Fruit fly (Drosophila melanogaster) whole organism, embryonic: Measurements from ENCODE around the gene Lamtor4.

Source experiments
- Awh ChIP-seq: fragments of 200-800 bp; sonication (Bioruptor generic); IDR thresholded peaks from 2 replicates; pipeline ENCODE4, ENCODE4 v1.3.6; 2022; ENCODE audit warnings: missing biosample characterization, missing genetic modification characterization
- Blimp-1 ChIP-seq: fragments of 200-800 bp; sonication (Bioruptor generic); optimal IDR thresholded peaks from 3 replicates; lab custom pipeline; 2018; ENCODE audit warnings: missing biosample characterization, missing genetic modification characterization, mild to moderate bottlenecking, moderate library complexity, missing genetic modification reagents
- CG10274 ChIP-seq: fragments of 200-800 bp; sonication (Bioruptor generic); optimal IDR thresholded peaks from 3 replicates; lab custom pipeline; 2017; ENCODE audit warnings: missing biosample characterization, mild to moderate bottlenecking, missing genetic modification characterization
- CG11723 ChIP-seq: fragments of 200-800 bp; sonication (Bioruptor generic); optimal IDR thresholded peaks from 2 replicates; lab custom pipeline; 2017; ENCODE audit warnings: missing biosample characterization, mild to moderate bottlenecking, missing genetic modification characterization
- CG12299 ChIP-seq: fragments of 200-800 bp; sonication (Bioruptor generic); optimal IDR thresholded peaks from 2 replicates; lab custom pipeline; 2018; ENCODE audit warnings: missing biosample characterization, mild to moderate bottlenecking, missing genetic modification characterization
- CG15269 ChIP-seq: fragments of 200-800 bp; sonication (Bioruptor generic); optimal IDR thresholded peaks from 2 replicates; lab custom pipeline; 2018; ENCODE audit warnings: missing biosample characterization, mild to moderate bottlenecking, missing genetic modification characterization, moderate library complexity
- CG15696 ChIP-seq: fragments of 200-800 bp; sonication (Bioruptor generic); optimal IDR thresholded peaks from 2 replicates; lab custom pipeline; 2019; ENCODE audit warnings: missing biosample characterization, mild to moderate bottlenecking, missing genetic modification characterization, moderate library complexity
- CG16815 ChIP-seq: fragments of 200-800 bp; sonication (Bioruptor generic); optimal IDR thresholded peaks from 3 replicates; lab custom pipeline; 2017; ENCODE audit warnings: missing biosample characterization, mild to moderate bottlenecking, missing genetic modification characterization
- CG18599 ChIP-seq: fragments of 200-800 bp; sonication (Bioruptor generic); optimal IDR thresholded peaks from 3 replicates; lab custom pipeline; 2017; ENCODE audit warnings: missing biosample characterization, missing genetic modification characterization, mild to moderate bottlenecking, moderate library complexity, missing genetic modification reagents
- CG18619 ChIP-seq: fragments of 200-800 bp; sonication (Bioruptor generic); optimal IDR thresholded peaks from 3 replicates; lab custom pipeline; 2017; ENCODE audit warnings: missing biosample characterization, mild to moderate bottlenecking, missing genetic modification characterization
- CG33557 ChIP-seq: fragments of 200-800 bp; sonication (Bioruptor generic); optimal IDR thresholded peaks from 2 replicates; lab custom pipeline; 2019; ENCODE audit warnings: missing biosample characterization, mild to moderate bottlenecking, missing genetic modification characterization, moderate library complexity
- CG4424 ChIP-seq: fragments of 200-800 bp; sonication (Bioruptor generic); optimal IDR thresholded peaks from 3 replicates; lab custom pipeline; 2016; ENCODE audit warnings: missing biosample characterization, missing genetic modification characterization
- CG4617 ChIP-seq: fragments of 200-800 bp; sonication (Bioruptor generic); optimal IDR thresholded peaks from 3 replicates; lab custom pipeline; 2016; ENCODE audit warnings: missing biosample characterization, missing genetic modification characterization, borderline replicate concordance
- CG5180 ChIP-seq: fragments of 200-800 bp; sonication (Bioruptor generic); optimal IDR thresholded peaks from 3 replicates; lab custom pipeline; 2017; ENCODE audit warnings: missing biosample characterization, missing genetic modification characterization, mild to moderate bottlenecking, moderate library complexity, missing genetic modification reagents
- CG5245 ChIP-seq: fragments of 200-800 bp; sonication (Bioruptor generic); optimal IDR thresholded peaks from 3 replicates; lab custom pipeline; 2016; ENCODE audit warnings: missing biosample characterization, missing genetic modification characterization
- CG6683 ChIP-seq: fragments of 200-800 bp; sonication (Bioruptor generic); optimal IDR thresholded peaks from 2 replicates; lab custom pipeline; 2017; ENCODE audit warnings: missing biosample characterization, mild to moderate bottlenecking, missing genetic modification characterization, missing genetic modification reagents
- CG7839 ChIP-seq: fragments of 200-800 bp; sonication (Bioruptor generic); optimal IDR thresholded peaks from 3 replicates; lab custom pipeline; 2018; ENCODE audit warnings: missing biosample characterization, mild to moderate bottlenecking, missing genetic modification characterization, moderate library complexity
- CG8281 ChIP-seq: fragments of 200-800 bp; sonication (Bioruptor generic); optimal IDR thresholded peaks from 2 replicates; lab custom pipeline; 2018; ENCODE audit warnings: missing biosample characterization, mild to moderate bottlenecking, missing genetic modification characterization, moderate library complexity
- CG8924 ChIP-seq: fragments of 200-800 bp; optimal IDR thresholded peaks from 3 replicates; lab custom pipeline; 2019; ENCODE audit warnings: missing biosample characterization, mild to moderate bottlenecking, missing genetic modification characterization, moderate library complexity
- Dll ChIP-seq: fragments of 200-800 bp; sonication (Bioruptor generic); IDR thresholded peaks from 4 replicates; pipeline ENCODE4 v1.3.6; 2022; ENCODE audit warnings: missing biosample characterization, missing genetic modification characterization; ENCODE audit not compliant: partially characterized antibody
- Elba2 ChIP-seq: fragments of 200-800 bp; sonication (Bioruptor generic); optimal IDR thresholded peaks from 3 replicates; lab custom pipeline; 2016; ENCODE audit warnings: missing biosample characterization, missing genetic modification characterization
- Fer1 ChIP-seq: fragments of 200-800 bp; sonication (Bioruptor generic); optimal IDR thresholded peaks from 2 replicates; lab custom pipeline; 2017; ENCODE audit warnings: missing biosample characterization, mild to moderate bottlenecking, missing genetic modification characterization
- Gsc ChIP-seq: fragments of 200-800 bp; sonication (Bioruptor generic); IDR thresholded peaks from 2 replicates; pipeline ENCODE4 v1.3.6; 2022; ENCODE audit warnings: missing biosample characterization, missing genetic modification characterization
- HLHmδ ChIP-seq: fragments of 200-800 bp; sonication (Bioruptor generic); optimal IDR thresholded peaks from 2 replicates; lab custom pipeline; 2018; ENCODE audit warnings: missing biosample characterization, mild to moderate bottlenecking, missing genetic modification characterization, moderate library complexity
- Lim3 ChIP-seq: fragments of 200-800 bp; sonication (Bioruptor generic); IDR thresholded peaks from 2 replicates; pipeline ENCODE4 v1.3.6; 2022; ENCODE audit warnings: missing biosample characterization, missing genetic modification characterization
- MBD-R2 ChIP-seq: fragments of 200-800 bp; sonication (Bioruptor generic); IDR thresholded peaks from 2 replicates; pipeline ENCODE4 v1.3.6; 2022; ENCODE audit warnings: missing biosample characterization, missing genetic modification characterization
- Max ChIP-seq: fragments of 200-800 bp; sonication (Bioruptor generic); optimal IDR thresholded peaks from 2 replicates; lab custom pipeline; 2016; ENCODE audit warnings: missing biosample characterization, mild to moderate bottlenecking, missing genetic modification characterization
- Ravus ChIP-seq: fragments of 200-800 bp; sonication (Bioruptor generic); IDR thresholded peaks from 2 replicates; pipeline ENCODE4 v1.3.6; 2022; ENCODE audit warnings: missing biosample characterization, missing genetic modification characterization
- ac ChIP-seq: fragments of 200-800 bp; sonication (Bioruptor generic); optimal IDR thresholded peaks from 3 replicates; lab custom pipeline; 2017; ENCODE audit warnings: missing biosample characterization, mild to moderate bottlenecking, missing genetic modification characterization
- bsh ChIP-seq, 2 experiments: fragments of 200-800 bp; sonication (Bioruptor generic); optimal IDR thresholded peaks; 2 replicates each; lab custom pipeline; 2017 to 2018; ENCODE audit warnings: mild to moderate bottlenecking in 2 of 2, missing biosample characterization in 2 of 2, missing genetic modification characterization in 2 of 2, moderate library complexity in 1 of 2
- cwo ChIP-seq: fragments of 200-800 bp; sonication (Bioruptor generic); optimal IDR thresholded peaks from 3 replicates; lab custom pipeline; 2017; ENCODE audit warnings: missing biosample characterization, missing genetic modification characterization, mild to moderate bottlenecking, moderate library complexity, missing genetic modification reagents
- da ChIP-seq: fragments of 200-800 bp; sonication (Bioruptor generic); optimal IDR thresholded peaks from 2 replicates; lab custom pipeline; 2016; ENCODE audit warnings: missing biosample characterization, missing genetic modification characterization
- dysf ChIP-seq: fragments of 200-800 bp; sonication (Bioruptor generic); IDR thresholded peaks from 3 replicates; pipeline ENCODE4 v1.3.6; 2022; ENCODE audit warnings: missing biosample characterization, missing genetic modification characterization
- emc ChIP-seq: fragments of 200-800 bp; sonication (Bioruptor generic); optimal IDR thresholded peaks from 2 replicates; lab custom pipeline; 2016; ENCODE audit warnings: missing biosample characterization, missing genetic modification characterization
- esg ChIP-seq: fragments of 200-800 bp; sonication (Bioruptor generic); conservative IDR thresholded peaks from 2 replicates; pipeline ENCODE4 v1.3.6; 2022; ENCODE audit warnings: missing biosample characterization, missing genetic modification characterization
- ftz-f1 ChIP-seq: fragments of 200-800 bp; sonication (Bioruptor generic); optimal IDR thresholded peaks from 2 replicates; lab custom pipeline; 2016; ENCODE audit warnings: missing biosample characterization, missing genetic modification characterization
- hth ChIP-seq: fragments of >200 bp; optimal IDR thresholded peaks from 2 replicates; lab custom pipeline; 2017; ENCODE audit warnings: inconsistent platforms
- ken ChIP-seq: fragments of 200-800 bp; sonication (Bioruptor generic); IDR thresholded peaks from 3 replicates; pipeline ENCODE4 v1.3.6; 2022; ENCODE audit warnings: missing biosample characterization, missing genetic modification characterization
- klu ChIP-seq: fragments of 200-800 bp; sonication (Bioruptor generic); IDR thresholded peaks from 2 replicates; pipeline ENCODE4 v1.3.6; 2022; ENCODE audit warnings: missing biosample characterization, missing genetic modification characterization
- lola ChIP-seq, 3 experiments: fragments of >200 bp in 2 of 3; fragments of 200-800 bp in 1 of 3; sonication (Bioruptor generic) in 1 of 3; optimal IDR thresholded peaks; 2 replicates each; lab custom pipeline; 2017 to 2019; ENCODE audit warnings: missing biosample characterization in 3 of 3, missing genetic modification characterization in 3 of 3, mild to moderate bottlenecking in 1 of 3, moderate library complexity in 1 of 3
- lov ChIP-seq, 2 experiments: fragments of 200-800 bp in 1 of 2; fragments of >200 bp in 1 of 2; sonication (Bioruptor generic) in 1 of 2; IDR thresholded peaks in 1 of 2; optimal IDR thresholded peaks in 1 of 2; 2 replicates in 1 of 2; 3 replicates in 1 of 2; pipeline versions ENCODE4 v1.3.6 to Lab custom; 2017 to 2022; ENCODE audit warnings: missing biosample characterization in 1 of 2, missing genetic modification characterization in 1 of 2
- odd ChIP-seq: fragments of 200-800 bp; sonication (Bioruptor generic); optimal IDR thresholded peaks from 2 replicates; lab custom pipeline; 2017; ENCODE audit warnings: missing biosample characterization, mild to moderate bottlenecking, missing genetic modification characterization
- pros ChIP-seq: fragments of 200-800 bp; sonication (Bioruptor generic); optimal IDR thresholded peaks from 3 replicates; lab custom pipeline; 2019; ENCODE audit warnings: missing biosample characterization, mild to moderate bottlenecking, missing genetic modification characterization, moderate library complexity
- sd ChIP-seq: fragments of 200-800 bp; sonication (Bioruptor generic); optimal IDR thresholded peaks from 3 replicates; lab custom pipeline; 2018; ENCODE audit warnings: missing biosample characterization, mild to moderate bottlenecking, missing genetic modification characterization, moderate library complexity
- seq ChIP-seq: fragments of 200-800 bp; sonication (Bioruptor generic); IDR thresholded peaks from 2 replicates; pipeline ENCODE4 v1.3.6; 2022; ENCODE audit warnings: missing biosample characterization, missing genetic modification characterization
- tap ChIP-seq: fragments of 200-800 bp; optimal IDR thresholded peaks from 3 replicates; lab custom pipeline; 2019; ENCODE audit warnings: missing biosample characterization, mild to moderate bottlenecking, missing genetic modification characterization, moderate library complexity
- tll ChIP-seq, 2 experiments: fragments of 200-800 bp in 1 of 2; fragments of >200 bp in 1 of 2; sonication (Bioruptor generic) in 1 of 2; optimal IDR thresholded peaks; 2 replicates each; lab custom pipeline; 2017 to 2019; ENCODE audit warnings: missing biosample characterization in 2 of 2, missing genetic modification characterization in 2 of 2, mild to moderate bottlenecking in 1 of 2, moderate library complexity in 1 of 2

Lamtor4 gene

dm6 chr3L:3935567-3936207 is 39.0 kb downstream of the Lamtor4 start, which contains the start of gene Eip63F-1 (continued):
- no peak for TF ChIP-seq Gsc (GFP tag; lab: Robert Waterston, UW)
- TF ChIP-seq CG15696 = no peak
- peak; percentile 12; the same call in 1 of the 2 replicates for TF ChIP-seq Ravus (GFP tag; lab: Robert Waterston, UW)
- TF ChIP-seq sd (tag; lab: Kevin White, UChicago) = peak; percentile 36
- no peak for TF ChIP-seq Dll (GFP tag; lab: Robert Waterston, UW)
- TF ChIP-seq CG12299 (tag; lab: Kevin White, UChicago) = peak; percentile 3
- TF ChIP-seq da (GFP tag; lab: Kevin White, UChicago) = no peak
- peak; percentile 39; the same call in 1 of the 2 replicates for TF ChIP-seq klu
- 0 out of 2 replicates have a peak, but pooled peaks have one; percentile 18 for TF ChIP-seq Lim3 (GFP tag; lab: Robert Waterston, UW)
- peak in 1 of 2 experiments; percentile 63 for TF ChIP-seq bsh (GFP tag; optimal IDR thresholded peaks at IDR 0.05; lab: Kevin White, UChicago)
- peak; percentile 62 for TF ChIP-seq CG18619 (GFP tag; lab: Kevin White, UChicago)
- TF ChIP-seq seq (GFP tag; lab: Robert Waterston, UW) = peak; percentile 19; the same call in 1 of the 2 replicates
- TF ChIP-seq Max (GFP tag; lab: Kevin White, UChicago) = peak; percentile 11
- peak; percentile 0 for TF ChIP-seq CG16815 (GFP tag; lab: Kevin White, UChicago)
- TF ChIP-seq ftz-f1 = no peak
- no peak for TF ChIP-seq lov (optimal IDR thresholded peaks at IDR 0.05; lab: Kevin White, UChicago)
- TF ChIP-seq lov (GFP tag; IDR thresholded peaks at IDR 0.05; lab: Robert Waterston, UW) = no peak
- peak; percentile 38 for TF ChIP-seq CG8281 (tag; lab: Kevin White, UChicago)
- peak; percentile 71 for TF ChIP-seq dysf
- peak; percentile 54 for TF ChIP-seq CG5245 (GFP tag; lab: Kevin White, UChicago)
- TF ChIP-seq CG33557 (GFP tag; lab: Kevin White, UChicago) = no peak
- TF ChIP-seq tll (GFP tag; optimal IDR thresholded peaks at IDR 0.05; lab: Kevin White, UChicago) = no peak
- TF ChIP-seq CG15269 = peak; percentile 79
- TF ChIP-seq MBD-R2 (GFP tag; lab: Robert Waterston, UW) = no peak
- TF ChIP-seq CG4617 (GFP tag; lab: Kevin White, UChicago) = no peak
- peak; percentile 74 for TF ChIP-seq CG8924 (tag; lab: Kevin White, UChicago)
- TF ChIP-seq pros (GFP tag; lab: Kevin White, UChicago) = no peak
- TF ChIP-seq CG11723 = no peak
- peak; percentile 74 for TF ChIP-seq CG18599
- TF ChIP-seq HLHmδ = no peak
- peak; percentile 68 for TF ChIP-seq Fer1 (GFP tag; lab: Kevin White, UChicago)
- TF ChIP-seq esg (GFP tag; lab: Robert Waterston, UW) = peak; percentile 54
- peak; percentile 59 for TF ChIP-seq CG5180 (GFP tag; lab: Kevin White, UChicago)
- no peak for TF ChIP-seq hth (lab: Kevin White, UChicago)
- peak; percentile 36 for TF ChIP-seq CG10274 (GFP tag; lab: Kevin White, UChicago)
- TF ChIP-seq CG6683 (GFP tag; lab: Kevin White, UChicago) = no peak
- peak; percentile 51 for TF ChIP-seq odd (GFP tag; lab: Kevin White, UChicago)
- TF ChIP-seq ken (GFP tag; lab: Robert Waterston, UW) = peak; percentile 46; the same call in 1 of the 3 replicates
- peak; percentile 40 for TF ChIP-seq CG7839 (tag; lab: Kevin White, UChicago)
- TF ChIP-seq ac = no peak
- TF ChIP-seq Blimp-1 (GFP tag; lab: Kevin White, UChicago) = peak; percentile 66
- no peak for TF ChIP-seq Elba2
- TF ChIP-seq Awh (GFP tag; lab: Robert Waterston, UW) = no peak
- no peak for TF ChIP-seq lola (GFP tag; optimal IDR thresholded peaks at IDR 0.05; lab: Kevin White, UChicago)
- TF ChIP-seq emc (GFP tag; lab: Kevin White, UChicago) = no peak
- peak; percentile 72 for TF ChIP-seq CG4424 (GFP tag; lab: Kevin White, UChicago)
- peak; percentile 68 for TF ChIP-seq tap (tag; lab: Kevin White, UChicago)
- TF ChIP-seq cwo (GFP tag; lab: Kevin White, UChicago) = peak; percentile 53
